Worm (Caenorhabditis elegans) whole organism, L4 larva: ENCODE data around the gene E04D5.4.

ENCODE experiments used
- F37D6.2 ChIP-seq: sonication (generic microtip); optimal IDR thresholded peaks from 2 replicates; lab custom pipeline; 2016; ENCODE audit warnings: mild to moderate bottlenecking, missing genetic modification characterization, missing compliant biosample characterization
- F44E2.7 ChIP-seq: fragments of 200-800 bp; sonication (Bioruptor generic); IDR thresholded peaks from 2 replicates; pipeline ENCODE4 v2.1.2; 2022; ENCODE audit warnings: missing genetic modification characterization, missing compliant biosample characterization
- F49E8.2 ChIP-seq: sonication (generic microtip); optimal IDR thresholded peaks from 2 replicates; lab custom pipeline; 2016; ENCODE audit warnings: missing compliant biosample characterization, mild to moderate bottlenecking, missing genetic modification characterization, borderline replicate concordance
- T20F7.1 ChIP-seq: fragments of 200-800 bp; sonication (Bioruptor generic); optimal IDR thresholded peaks from 2 replicates; lab custom pipeline; 2018; ENCODE audit warnings: mild to moderate bottlenecking, missing genetic modification characterization, missing compliant biosample characterization
- Y75B8A.6 ChIP-seq: fragments of 200-800 bp; sonication (Bioruptor generic); IDR thresholded peaks from 2 replicates; pipeline ENCODE4 v1.3.6; 2022; ENCODE audit warnings: missing genetic modification reagents, missing genetic modification characterization, missing compliant biosample characterization
- ZK546.5 ChIP-seq, 2 experiments: sonication (generic microtip); optimal IDR thresholded peaks; 2 replicates each; lab custom pipeline; 2017; ENCODE audit warnings: missing biosample characterization in 2 of 2, missing genetic modification characterization in 2 of 2
- aly-2 ChIP-seq: sonication (generic microtip); optimal IDR thresholded peaks from 2 replicates; lab custom pipeline; 2018; ENCODE audit warnings: missing biosample characterization, missing genetic modification characterization
- arid-1 ChIP-seq: fragments of 200-800 bp; sonication (Bioruptor generic); conservative IDR thresholded peaks from 2 replicates; pipeline ENCODE4 v1.3.6; 2022; ENCODE audit warnings: missing genetic modification reagents, missing genetic modification characterization, missing compliant biosample characterization
- ceh-82 ChIP-seq: sonication (generic microtip); optimal IDR thresholded peaks from 2 replicates; lab custom pipeline; 2017; ENCODE audit warnings: missing biosample characterization, missing genetic modification characterization
- cey-2 ChIP-seq: sonication (generic microtip); optimal IDR thresholded peaks from 3 replicates; lab custom pipeline; 2017; ENCODE audit warnings: missing genetic modification characterization, mild to moderate bottlenecking, missing compliant biosample characterization, antibody characterized with exemption, borderline replicate concordance; ENCODE audit not compliant: insufficient read depth
- daf-12 ChIP-seq: fragments of 150-350 bp; optimal IDR thresholded peaks from 2 replicates; lab custom pipeline; 2014; ENCODE audit warnings: missing biosample characterization, missing genetic modification reagents, missing genetic modification characterization
- daf-16 ChIP-seq, 3 experiments: sonication (generic microtip); optimal IDR thresholded peaks; 2 replicates each; lab custom pipeline; 2016 to 2017; ENCODE audit warnings: missing genetic modification characterization in 3 of 3, missing genetic modification reagents in 3 of 3, mild to moderate bottlenecking in 2 of 3, missing compliant biosample characterization in 2 of 3, missing biosample characterization in 1 of 3, moderate library complexity in 1 of 3
- daf-19 ChIP-seq: fragments of 200-800 bp; sonication (Bioruptor generic); conservative IDR thresholded peaks from 2 replicates; pipeline ENCODE4 v1.3.6; 2022; ENCODE audit warnings: missing genetic modification characterization, missing compliant biosample characterization
- dmd-6 ChIP-seq: fragments of 200-800 bp; sonication (Bioruptor generic); IDR thresholded peaks from 2 replicates; pipeline ENCODE4 v1.3.6; 2022; ENCODE audit warnings: missing genetic modification reagents, missing genetic modification characterization, missing compliant biosample characterization
- dmd-8 ChIP-seq: fragments of 200-800 bp; sonication (Bioruptor generic); IDR thresholded peaks from 2 replicates; pipeline ENCODE4 v1.3.6; 2022; ENCODE audit warnings: missing genetic modification characterization, missing compliant biosample characterization
- dpl-1 ChIP-seq: fragments of 150-350 bp; optimal IDR thresholded peaks from 2 replicates; lab custom pipeline; 2014; ENCODE audit warnings: missing biosample characterization, missing genetic modification reagents, missing genetic modification characterization
- duxl-1 ChIP-seq: sonication (generic microtip); optimal IDR thresholded peaks from 2 replicates; lab custom pipeline; 2016; ENCODE audit warnings: mild to moderate bottlenecking, missing genetic modification characterization, moderate library complexity, missing compliant biosample characterization; ENCODE audit not compliant: poor library complexity
- dve-1 ChIP-seq: sonication (generic microtip); optimal IDR thresholded peaks from 2 replicates; lab custom pipeline; 2017; ENCODE audit warnings: antibody characterized with exemption, mild to moderate bottlenecking, missing genetic modification characterization, missing compliant biosample characterization; ENCODE audit not compliant: insufficient read depth
- egl-27 ChIP-seq: sonication (generic microtip); optimal IDR thresholded peaks from 3 replicates; lab custom pipeline; 2017; ENCODE audit warnings: missing biosample characterization, missing genetic modification reagents, missing genetic modification characterization
- fos-1 ChIP-seq: fragments of 150-350 bp; optimal IDR thresholded peaks from 2 replicates; lab custom pipeline; 2014; ENCODE audit warnings: missing biosample characterization, missing genetic modification characterization
- gei-8 ChIP-seq: fragments of 200-800 bp; sonication (Bioruptor generic); optimal IDR thresholded peaks from 2 replicates; lab custom pipeline; 2018; ENCODE audit warnings: mild to moderate bottlenecking, missing genetic modification characterization, missing compliant biosample characterization
- hlh-11 ChIP-seq: fragments of 200-800 bp; sonication (Bioruptor generic); optimal IDR thresholded peaks from 2 replicates; lab custom pipeline; 2018; ENCODE audit warnings: mild to moderate bottlenecking, missing genetic modification characterization, missing compliant biosample characterization
- jun-1 ChIP-seq: fragments of 150-350 bp; optimal IDR thresholded peaks from 2 replicates; lab custom pipeline; 2014; ENCODE audit warnings: missing biosample characterization, missing genetic modification reagents, missing genetic modification characterization
- lim-7 ChIP-seq: fragments of 200-800 bp; sonication (Bioruptor generic); IDR thresholded peaks from 2 replicates; pipeline ENCODE4 v1.3.6; 2022; ENCODE audit warnings: missing genetic modification characterization, missing compliant biosample characterization
- lin-38 ChIP-seq: fragments of 200-800 bp; sonication (Bioruptor generic); IDR thresholded peaks from 2 replicates; pipeline ENCODE4 v1.3.6; 2022; ENCODE audit warnings: missing genetic modification reagents, missing genetic modification characterization, missing compliant biosample characterization
- lsy-2 ChIP-seq, 2 experiments: fragments of 150-350 bp in 1 of 2; sonication (generic microtip) in 1 of 2; optimal IDR thresholded peaks; 2 replicates each; lab custom pipeline; 2014 to 2017; ENCODE audit warnings: missing biosample characterization in 2 of 2, missing genetic modification characterization in 2 of 2
- madf-5 ChIP-seq, 2 experiments: fragments of 200-800 bp; sonication (Bioruptor generic); IDR thresholded peaks; 2 replicates each; pipeline ENCODE4 v1.3.6; 2022; ENCODE audit warnings: missing compliant biosample characterization in 2 of 2, missing genetic modification characterization in 2 of 2
- madf-9 ChIP-seq: fragments of 200-800 bp; sonication (Bioruptor generic); conservative IDR thresholded peaks from 2 replicates; pipeline ENCODE4 v1.3.6; 2022; ENCODE audit warnings: missing genetic modification reagents, missing genetic modification characterization, missing compliant biosample characterization
- mdl-1 ChIP-seq, 2 experiments: fragments of 150-350 bp in 1 of 2; sonication (generic microtip) in 1 of 2; optimal IDR thresholded peaks; 2 replicates each; lab custom pipeline; 2014 to 2017; ENCODE audit warnings: missing biosample characterization in 2 of 2, missing genetic modification characterization in 2 of 2
- mes-2 ChIP-seq: sonication (generic microtip); optimal IDR thresholded peaks from 2 replicates; lab custom pipeline; 2016; ENCODE audit warnings: missing genotype, mild to moderate bottlenecking, missing genetic modification characterization, missing compliant biosample characterization; ENCODE audit not compliant: poor library complexity, severe bottlenecking
- mxl-3 ChIP-seq: fragments of 200-800 bp; sonication (Bioruptor generic); optimal IDR thresholded peaks from 2 replicates; lab custom pipeline; 2018; ENCODE audit warnings: mild to moderate bottlenecking, missing genetic modification characterization, missing compliant biosample characterization
- nhr-111 ChIP-seq: fragments of 200-800 bp; sonication (Bioruptor generic); optimal IDR thresholded peaks from 2 replicates; lab custom pipeline; 2018; ENCODE audit warnings: mild to moderate bottlenecking, missing genetic modification characterization, missing compliant biosample characterization
- nhr-25 ChIP-seq: sonication (generic microtip); optimal IDR thresholded peaks from 2 replicates; lab custom pipeline; 2017; ENCODE audit warnings: missing genetic modification characterization, mild to moderate bottlenecking, missing compliant biosample characterization, antibody characterized with exemption, moderate library complexity, borderline replicate concordance; ENCODE audit not compliant: insufficient read depth
- nhr-28 ChIP-seq: fragments of 150-350 bp; optimal IDR thresholded peaks from 2 replicates; lab custom pipeline; 2014; ENCODE audit warnings: missing biosample characterization, missing genetic modification characterization
- nhr-41 ChIP-seq: fragments of 200-800 bp; sonication (Bioruptor generic); IDR thresholded peaks from 2 replicates; pipeline ENCODE4 v1.3.6; 2022; ENCODE audit warnings: missing genetic modification reagents, missing genetic modification characterization, missing compliant biosample characterization
- nhr-6 ChIP-seq: fragments of 150-350 bp; optimal IDR thresholded peaks from 2 replicates; lab custom pipeline; 2014; ENCODE audit warnings: missing biosample characterization, missing genetic modification characterization
- nhr-76 ChIP-seq: fragments of 150-350 bp; optimal IDR thresholded peaks from 2 replicates; lab custom pipeline; 2014; ENCODE audit warnings: missing biosample characterization, missing genetic modification characterization
- nhr-77 ChIP-seq: fragments of 150-350 bp; optimal IDR thresholded peaks from 2 replicates; lab custom pipeline; 2014; ENCODE audit warnings: missing biosample characterization, missing genetic modification characterization
- pha-4 ChIP-seq, 2 experiments: fragments of 150-350 bp in 1 of 2; fragments of 200-800 bp in 1 of 2; sonication (Bioruptor generic) in 1 of 2; IDR thresholded peaks in 1 of 2; optimal IDR thresholded peaks in 1 of 2; 2 replicates each; pipeline versions ENCODE4 v1.3.6 to Lab custom; 2014 to 2022; ENCODE audit warnings: missing genetic modification characterization in 2 of 2, missing genetic modification reagents in 2 of 2, missing biosample characterization in 1 of 2, missing compliant biosample characterization in 1 of 2
- rbr-2 ChIP-seq: sonication (generic microtip); optimal IDR thresholded peaks from 2 replicates; lab custom pipeline; 2016; ENCODE audit warnings: missing genotype, missing genetic modification characterization, missing compliant biosample characterization
- skn-1 ChIP-seq: fragments of 150-350 bp; optimal IDR thresholded peaks from 2 replicates; lab custom pipeline; 2014; ENCODE audit warnings: missing biosample characterization, missing genetic modification characterization
- snpc-4 ChIP-seq: fragments of 150-350 bp; optimal IDR thresholded peaks from 2 replicates; lab custom pipeline; 2014; ENCODE audit warnings: missing biosample characterization, missing genetic modification characterization
- vab-7 ChIP-seq: fragments of 200-800 bp; sonication (Bioruptor generic); IDR thresholded peaks from 2 replicates; pipeline ENCODE4 v1.3.6; 2022; ENCODE audit warnings: missing genetic modification reagents, missing genetic modification characterization, missing compliant biosample characterization
- zip-11 ChIP-seq: fragments of 200-800 bp; sonication (Bioruptor generic); IDR thresholded peaks from 2 replicates; pipeline ENCODE4 v1.3.6; 2022; ENCODE audit warnings: missing genetic modification characterization, missing compliant biosample characterization
- zip-2 ChIP-seq: fragments of 150-350 bp; optimal IDR thresholded peaks from 2 replicates; lab custom pipeline; 2014; ENCODE audit warnings: missing biosample characterization, missing genetic modification characterization

Gene E04D5.4

ce11 chrII:10393282-10394179 is 46.5 kb upstream of the E04D5.4 start, which contains the start of gene gpd-1 (continued):
- TF ChIP-seq nhr-28 (no peak), F37D6.2 (no peak), T20F7.1 (GFP tag; lab: Kevin White, UChicago) (no peak), nhr-111 (GFP tag; lab: Kevin White, UChicago) (no peak), Y75B8A.6 (no peak), lsy-2 (tag; optimal IDR thresholded peaks at IDR 0.05; lab: Kevin White, UChicago) (no peak), lim-7 (GFP tag; lab: Robert Waterston, UW) (no peak), nhr-41 (no peak), lin-38 (GFP tag; lab: Robert Waterston, UW) (peak; percentile 73), mxl-3 (GFP tag; lab: Kevin White, UChicago) (no peak), dmd-8 (GFP tag; lab: Robert Waterston, UW) (no peak), zip-2 (tag; lab: Kevin White, UChicago) (no peak), fos-1 (tag; lab: Kevin White, UChicago) (no peak), madf-5 (GFP tag; IDR thresholded peaks at IDR 0.05; lab: Robert Waterston, UW) (no peak), ZK546.5 (tag; optimal IDR thresholded peaks at IDR 0.05; lab: Kevin White, UChicago) (no peak), ceh-82 (tag; lab: Kevin White, UChicago) (no peak), mdl-1 (tag; optimal IDR thresholded peaks at IDR 0.05; lab: Kevin White, UChicago) (no peak), vab-7 (GFP tag; lab: Robert Waterston, UW) (no peak)
- TF ChIP-seq, all 104 proteins: peak for 16

- TF ChIP-seq zip-11 (GFP tag; lab: Robert Waterston, UW) (no peak), mes-2 (tag; lab: Kevin White, UChicago) (peak; percentile 97), daf-19 (GFP tag; lab: Robert Waterston, UW) (no peak), pha-4 (GFP tag; IDR thresholded peaks at IDR 0.05; lab: Robert Waterston, UW) (no peak), pha-4 (tag; optimal IDR thresholded peaks at IDR 0.05; lab: Kevin White, UChicago) (peak; percentile 40), dpl-1 (GFP tag; lab: Kevin White, UChicago) (peak; percentile 69), aly-2 (tag; lab: Kevin White, UChicago) (no peak), T20F7.1 (GFP tag; lab: Kevin White, UChicago) (peak; percentile 66), nhr-28 (peak; percentile 95), rbr-2 (peak; percentile 8), jun-1 (tag; lab: Kevin White, UChicago) (no peak), zip-2 (tag; lab: Kevin White, UChicago) (no peak), nhr-76 (no peak), gei-8 (GFP tag; lab: Kevin White, UChicago) (no peak), daf-12 (no peak), F44E2.7 (GFP tag; lab: Robert Waterston, UW) (no peak), duxl-1 (no peak), snpc-4 (tag; lab: Kevin White, UChicago) (no peak), madf-5 (GFP tag; IDR thresholded peaks at IDR 0.05; lab: Robert Waterston, UW) (0 out of 4 replicates have a peak, but pooled peaks of 1 of the 2 experiments have one; percentile 6), nhr-6 (peak; percentile 64), cey-2 (tag; lab: Kevin White, UChicago) (no peak), F49E8.2 (tag; lab: Kevin White, UChicago) (no peak), nhr-77 (tag; lab: Kevin White, UChicago) (no peak), dmd-6 (GFP tag; lab: Robert Waterston, UW) (peak; percentile 23; the same call in 1 of the 2 replicates), dmd-8 (GFP tag; lab: Robert Waterston, UW) (no peak), hlh-11 (peak; percentile 13), daf-16 (GFP tag; optimal IDR thresholded peaks at IDR 0.05; lab: Kevin White, UChicago) (no peak), daf-16 (tag; optimal IDR thresholded peaks at IDR 0.05; lab: Kevin White, UChicago) (peak; percentile 9), egl-27 (tag; lab: Kevin White, UChicago) (no peak), arid-1 (GFP tag; lab: Robert Waterston, UW) (0 out of 2 replicates have a peak, but pooled peaks have one; percentile 13), skn-1 (tag; lab: Kevin White, UChicago) (no peak), nhr-25 (tag; lab: Kevin White, UChicago) (no peak), F37D6.2 (no peak), dve-1 (tag; lab: Kevin White, UChicago) (peak; percentile 67), madf-9 (GFP tag; lab: Robert Waterston, UW) (no peak)
Measured at ce11 chrII:10395303-10395757, 44.7 kb upstream of the E04D5.4 start, which contains the start of gene T09F3.4. T09F3.4 (plus strand) TSS chrII:10395707.
